Fruit fly (Drosophila melanogaster) whole organism, embryonic: Measurements from ENCODE around the gene CG3795.

Source experiments
- Blimp-1 ChIP-seq: fragments of 200-800 bp; sonication (Bioruptor generic); optimal IDR thresholded peaks from 3 replicates; lab custom pipeline; 2018; ENCODE audit warnings: missing biosample characterization, missing genetic modification characterization, mild to moderate bottlenecking, moderate library complexity, missing genetic modification reagents
- CG10267 ChIP-seq: fragments of 200-800 bp; sonication (Bioruptor generic); optimal IDR thresholded peaks from 2 replicates; lab custom pipeline; 2018; ENCODE audit warnings: missing biosample characterization, mild to moderate bottlenecking, missing genetic modification characterization, moderate library complexity
- CG12299 ChIP-seq: fragments of 200-800 bp; sonication (Bioruptor generic); optimal IDR thresholded peaks from 2 replicates; lab custom pipeline; 2018; ENCODE audit warnings: missing biosample characterization, mild to moderate bottlenecking, missing genetic modification characterization
- CG14441 ChIP-seq: fragments of 200-800 bp; sonication (Bioruptor generic); IDR thresholded peaks from 2 replicates; pipeline ENCODE4 v1.3.6; 2022; ENCODE audit warnings: missing biosample characterization, missing genetic modification characterization
- CG15514 ChIP-seq: fragments of 200-800 bp; sonication (Bioruptor generic); optimal IDR thresholded peaks from 3 replicates; lab custom pipeline; 2017; ENCODE audit warnings: missing biosample characterization, missing genetic modification characterization, mild to moderate bottlenecking, moderate library complexity, missing genetic modification reagents
- CG17359 ChIP-seq: fragments of 200-800 bp; sonication (Bioruptor generic); optimal IDR thresholded peaks from 3 replicates; lab custom pipeline; 2018; ENCODE audit warnings: missing biosample characterization, mild to moderate bottlenecking, missing genetic modification characterization, moderate library complexity
- CG2116 ChIP-seq: fragments of 200-800 bp; sonication (Bioruptor generic); optimal IDR thresholded peaks from 3 replicates; lab custom pipeline; 2018; ENCODE audit warnings: missing biosample characterization, mild to moderate bottlenecking, missing genetic modification characterization
- CG2120 ChIP-seq: fragments of 200-800 bp; sonication (Bioruptor generic); optimal IDR thresholded peaks from 3 replicates; lab custom pipeline; 2016; ENCODE audit warnings: missing biosample characterization, missing genetic modification characterization
- CG2199 ChIP-seq: fragments of 200-800 bp; sonication (Bioruptor generic); IDR thresholded peaks from 3 replicates; pipeline ENCODE4 v1.3.6; 2022; ENCODE audit warnings: missing biosample characterization, missing genetic modification characterization
- CG5180 ChIP-seq: fragments of 200-800 bp; sonication (Bioruptor generic); optimal IDR thresholded peaks from 3 replicates; lab custom pipeline; 2017; ENCODE audit warnings: missing biosample characterization, missing genetic modification characterization, mild to moderate bottlenecking, moderate library complexity, missing genetic modification reagents
- CG9215 ChIP-seq: fragments of 200-800 bp; sonication (Bioruptor generic); IDR thresholded peaks from 2 replicates; pipeline ENCODE4 v1.3.6; 2022; ENCODE audit warnings: missing biosample characterization, missing genetic modification characterization
- Dll ChIP-seq: fragments of 200-800 bp; sonication (Bioruptor generic); IDR thresholded peaks from 4 replicates; pipeline ENCODE4 v1.3.6; 2022; ENCODE audit warnings: missing biosample characterization, missing genetic modification characterization; ENCODE audit not compliant: partially characterized antibody
- E2f1 ChIP-seq: fragments of 200-800 bp; sonication (Bioruptor generic); IDR thresholded peaks from 2 replicates; pipeline ENCODE4 v1.3.6; 2022; ENCODE audit warnings: missing biosample characterization, missing genetic modification characterization
- Elba2 ChIP-seq: fragments of 200-800 bp; sonication (Bioruptor generic); optimal IDR thresholded peaks from 3 replicates; lab custom pipeline; 2016; ENCODE audit warnings: missing biosample characterization, missing genetic modification characterization
- Ets97D ChIP-seq: fragments of 200-800 bp; sonication (Bioruptor generic); optimal IDR thresholded peaks from 3 replicates; lab custom pipeline; 2016; ENCODE audit warnings: missing biosample characterization, missing genetic modification characterization
- GATAe ChIP-seq: fragments of 200-800 bp; sonication (Bioruptor generic); conservative IDR thresholded peaks from 2 replicates; pipeline ENCODE4 v1.3.6; 2022; ENCODE audit warnings: missing biosample characterization, missing genetic modification characterization
- Hmr ChIP-seq: fragments of 200-800 bp; sonication (Bioruptor generic); optimal IDR thresholded peaks from 3 replicates; lab custom pipeline; 2017; ENCODE audit warnings: mild to moderate bottlenecking, missing biosample characterization, missing genetic modification reagents, missing genetic modification characterization
- Lhr ChIP-seq: fragments of 200-800 bp; sonication (Bioruptor generic); optimal IDR thresholded peaks from 3 replicates; lab custom pipeline; 2017; ENCODE audit warnings: mild to moderate bottlenecking, missing biosample characterization, missing genetic modification reagents, missing genetic modification characterization
- MBD-R2 ChIP-seq: fragments of 200-800 bp; sonication (Bioruptor generic); IDR thresholded peaks from 2 replicates; pipeline ENCODE4 v1.3.6; 2022; ENCODE audit warnings: missing biosample characterization, missing genetic modification characterization
- MESR4 ChIP-seq: fragments of 200-800 bp; sonication (Bioruptor generic); optimal IDR thresholded peaks from 2 replicates; lab custom pipeline; 2018; ENCODE audit warnings: missing biosample characterization, mild to moderate bottlenecking, missing genetic modification characterization, moderate library complexity
- Nf-YA ChIP-seq: fragments of 200-800 bp; sonication (Bioruptor generic); IDR thresholded peaks from 2 replicates; pipeline ENCODE4 v1.3.6; 2022; ENCODE audit warnings: missing biosample characterization, missing genetic modification characterization
- Sox100B ChIP-seq: fragments of 200-800 bp; sonication (Bioruptor generic); optimal IDR thresholded peaks from 3 replicates; lab custom pipeline; 2018; ENCODE audit warnings: missing biosample characterization, mild to moderate bottlenecking, missing genetic modification characterization
- TFAM ChIP-seq: fragments of 200-800 bp; sonication (Bioruptor generic); optimal IDR thresholded peaks from 2 replicates; lab custom pipeline; 2017; ENCODE audit warnings: missing biosample characterization, missing genetic modification characterization, inconsistent platforms
- Vsx1 ChIP-seq: fragments of 200-800 bp; sonication (Bioruptor generic); optimal IDR thresholded peaks from 2 replicates; lab custom pipeline; 2017; ENCODE audit warnings: missing biosample characterization, mild to moderate bottlenecking, missing genetic modification characterization, missing genetic modification reagents
- al ChIP-seq: fragments of 200-800 bp; sonication (Bioruptor generic); IDR thresholded peaks from 2 replicates; pipeline ENCODE4 v1.3.6; 2022; ENCODE audit warnings: missing biosample characterization, missing genetic modification characterization
- bbx ChIP-seq: fragments of 200-800 bp; sonication (Bioruptor generic); IDR thresholded peaks from 2 replicates; pipeline ENCODE4 v1.3.6; 2022; ENCODE audit warnings: missing biosample characterization, missing genetic modification characterization; ENCODE audit not compliant: partially characterized antibody
- bigmax ChIP-seq: fragments of 200-800 bp; sonication (Bioruptor generic); optimal IDR thresholded peaks from 2 replicates; lab custom pipeline; 2018; ENCODE audit warnings: missing biosample characterization, mild to moderate bottlenecking, missing genetic modification characterization
- cad ChIP-seq: fragments of >200 bp; optimal IDR thresholded peaks from 2 replicates; lab custom pipeline; 2017; ENCODE audit warnings: missing biosample characterization, missing genetic modification characterization
- caup ChIP-seq: fragments of 200-800 bp; sonication (Bioruptor generic); optimal IDR thresholded peaks from 3 replicates; lab custom pipeline; 2017; ENCODE audit warnings: missing biosample characterization, mild to moderate bottlenecking, missing genetic modification characterization, moderate library complexity; ENCODE audit not compliant: severe bottlenecking
- cg ChIP-seq: fragments of 200-800 bp; sonication (Bioruptor generic); optimal IDR thresholded peaks from 3 replicates; lab custom pipeline; 2019; ENCODE audit warnings: missing biosample characterization, mild to moderate bottlenecking, missing genetic modification characterization, moderate library complexity
- crol ChIP-seq: fragments of 200-800 bp; sonication (Bioruptor generic); IDR thresholded peaks from 2 replicates; pipeline ENCODE4 v1.3.6; 2022; ENCODE audit warnings: missing biosample characterization, missing genetic modification characterization
- ewg ChIP-seq: fragments of 200-800 bp; sonication (Bioruptor generic); optimal IDR thresholded peaks from 3 replicates; lab custom pipeline; 2017; ENCODE audit warnings: mild to moderate bottlenecking, missing biosample characterization, missing genetic modification reagents, missing genetic modification characterization
- gcm ChIP-seq: fragments of 200-800 bp; sonication (Bioruptor generic); optimal IDR thresholded peaks from 2 replicates; lab custom pipeline; 2019; ENCODE audit warnings: missing biosample characterization, mild to moderate bottlenecking, missing genetic modification characterization, moderate library complexity
- kay ChIP-seq: fragments of 200-800 bp; sonication (Bioruptor generic); optimal IDR thresholded peaks from 2 replicates; lab custom pipeline; 2016; ENCODE audit warnings: missing biosample characterization, missing genetic modification characterization
- lilli ChIP-seq: fragments of 200-800 bp; sonication (Bioruptor generic); optimal IDR thresholded peaks from 3 replicates; lab custom pipeline; 2016; ENCODE audit warnings: missing biosample characterization, missing genetic modification characterization
- nau ChIP-seq: fragments of 200-800 bp; sonication (Bioruptor generic); optimal IDR thresholded peaks from 3 replicates; lab custom pipeline; 2017; ENCODE audit warnings: missing biosample characterization, mild to moderate bottlenecking, missing genetic modification characterization, missing genetic modification reagents
- nom ChIP-seq: fragments of 200-800 bp; sonication (Bioruptor generic); optimal IDR thresholded peaks from 2 replicates; lab custom pipeline; 2017; ENCODE audit warnings: missing biosample characterization, missing genetic modification characterization, mild to moderate bottlenecking, moderate library complexity, missing genetic modification reagents
- pho ChIP-seq: fragments of 200-800 bp; sonication (Bioruptor generic); optimal IDR thresholded peaks from 2 replicates; lab custom pipeline; 2016; ENCODE audit warnings: missing biosample characterization, missing genetic modification characterization
- sens ChIP-seq: fragments of 200-800 bp; sonication (Bioruptor generic); peaks from one replicate; lab custom pipeline; 2016; ENCODE audit warnings: missing biosample characterization, missing genetic modification characterization
- seq ChIP-seq: fragments of 200-800 bp; sonication (Bioruptor generic); IDR thresholded peaks from 2 replicates; pipeline ENCODE4 v1.3.6; 2022; ENCODE audit warnings: missing biosample characterization, missing genetic modification characterization
- shn ChIP-seq: fragments of 200-800 bp; sonication (Bioruptor generic); optimal IDR thresholded peaks from 3 replicates; lab custom pipeline; 2016; ENCODE audit warnings: missing biosample characterization, missing genetic modification characterization
- sr ChIP-seq: fragments of 200-800 bp; sonication (Bioruptor generic); IDR thresholded peaks from 3 replicates; pipeline ENCODE4 v1.3.6; 2022; ENCODE audit warnings: missing biosample characterization, missing genetic modification characterization
- tll ChIP-seq, 2 experiments: fragments of 200-800 bp in 1 of 2; fragments of >200 bp in 1 of 2; sonication (Bioruptor generic) in 1 of 2; optimal IDR thresholded peaks; 2 replicates each; lab custom pipeline; 2017 to 2019; ENCODE audit warnings: missing biosample characterization in 2 of 2, missing genetic modification characterization in 2 of 2, mild to moderate bottlenecking in 1 of 2, moderate library complexity in 1 of 2
- trh ChIP-seq: fragments of 200-800 bp; sonication (Bioruptor generic); optimal IDR thresholded peaks from 2 replicates; lab custom pipeline; 2016; ENCODE audit warnings: missing biosample characterization, missing genetic modification characterization
- zfh2 ChIP-seq: fragments of 200-800 bp; sonication (Bioruptor generic); optimal IDR thresholded peaks from 2 replicates; lab custom pipeline; 2016; ENCODE audit warnings: missing biosample characterization, missing genetic modification characterization

The CG3795 gene

dm6 chrX:1691475-1691874 lies 18.5 kb downstream of the CG3795 start:
- peak; percentile 45 for TF ChIP-seq ewg (GFP tag; lab: Kevin White, UChicago)
- TF ChIP-seq CG15514 (GFP tag; lab: Kevin White, UChicago) = peak; percentile 95
- no peak for TF ChIP-seq al (GFP tag; lab: Robert Waterston, UW)

- no peak for TF ChIP-seq kay (GFP tag; lab: Kevin White, UChicago)
- no peak for TF ChIP-seq CG2116 (GFP tag; lab: Kevin White, UChicago)
- peak; percentile 57 for TF ChIP-seq Blimp-1 (GFP tag; lab: Kevin White, UChicago)
- peak; percentile 88 for TF ChIP-seq CG5180 (GFP tag; lab: Kevin White, UChicago)
Observed at dm6 chrX:1686305-1686704, 23.7 kb downstream of the CG3795 start, which contains the start of gene b6. Gene b6, plus strand, starts transcription at chrX:1686624.

- TF ChIP-seq Lhr (no peak), CG2120 (no peak), Nf-YA (GFP tag; lab: Robert Waterston, UW) (no peak), caup (GFP tag; lab: Kevin White, UChicago) (no peak), CG12299 (tag; lab: Kevin White, UChicago) (no peak)
Observed at dm6 chrX:1681266-1681665, 28.7 kb downstream of the CG3795 start, which contains the start of gene CG14797. Gene CG14797, plus strand, starts transcription at chrX:1681566.

dm6 chrX:1669840-1670239 lies 40.1 kb downstream of the CG3795 start:
- no peak for TF ChIP-seq sens (GFP tag; lab: Kevin White, UChicago)
- TF ChIP-seq sr (GFP tag; lab: Robert Waterston, UW) = 0 out of 3 replicates have a peak, but pooled peaks have one; percentile 31
- no peak for TF ChIP-seq CG10267 (tag; lab: Kevin White, UChicago)
- TF ChIP-seq gcm (GFP tag; lab: Kevin White, UChicago) = no peak
- TF ChIP-seq GATAe (GFP tag; lab: Robert Waterston, UW) = peak; percentile 50
- TF ChIP-seq lilli (GFP tag; lab: Kevin White, UChicago) = no peak
- TF ChIP-seq Sox100B (GFP tag; lab: Kevin White, UChicago) = no peak
- TF ChIP-seq cg (GFP tag; lab: Kevin White, UChicago) = peak; percentile 34
- TF ChIP-seq MBD-R2 (GFP tag; lab: Robert Waterston, UW) = peak; percentile 17; the same call in 1 of the 2 replicates
- no peak for TF ChIP-seq zfh2 (GFP tag; lab: Kevin White, UChicago)
- TF ChIP-seq MESR4 (GFP tag; lab: Kevin White, UChicago) = peak; percentile 32
- no peak for TF ChIP-seq cad
- no peak for TF ChIP-seq seq (GFP tag; lab: Robert Waterston, UW)
- TF ChIP-seq CG14441 (GFP tag; lab: Robert Waterston, UW) = no peak
- TF ChIP-seq CG9215 (GFP tag; lab: Robert Waterston, UW) = no peak
- no peak for TF ChIP-seq Elba2 (GFP tag; lab: Kevin White, UChicago)
- no peak for TF ChIP-seq nom (GFP tag; lab: Kevin White, UChicago)
- no peak for TF ChIP-seq Hmr (GFP tag; lab: Kevin White, UChicago)
- no peak for TF ChIP-seq bbx
- TF ChIP-seq Vsx1 = no peak
- TF ChIP-seq E2f1 (GFP tag; lab: Robert Waterston, UW) = no peak
- TF ChIP-seq tll (GFP tag; optimal IDR thresholded peaks at IDR 0.05; lab: Kevin White, UChicago) = no peak
- TF ChIP-seq pho (GFP tag; lab: Kevin White, UChicago) = no peak
- TF ChIP-seq Ets97D (GFP tag; lab: Kevin White, UChicago) = no peak
- no peak for TF ChIP-seq Dll (GFP tag; lab: Robert Waterston, UW)
- TF ChIP-seq CG2199 (GFP tag; lab: Robert Waterston, UW) = 0 out of 3 replicates have a peak, but pooled peaks have one; percentile 12
- no peak for TF ChIP-seq shn (GFP tag; lab: Kevin White, UChicago)
- TF ChIP-seq trh (GFP tag; lab: Kevin White, UChicago) = no peak
- peak; percentile 62 for TF ChIP-seq bigmax (GFP tag; lab: Kevin White, UChicago)
- no peak for TF ChIP-seq TFAM (GFP tag; lab: Kevin White, UChicago)
- no peak for TF ChIP-seq CG17359 (tag; lab: Kevin White, UChicago)
- TF ChIP-seq nau (GFP tag; lab: Kevin White, UChicago) = no peak
- peak; percentile 87 for TF ChIP-seq crol
